Worm (Caenorhabditis elegans): ENCODE results near the gene nhr-107.

DNA sequence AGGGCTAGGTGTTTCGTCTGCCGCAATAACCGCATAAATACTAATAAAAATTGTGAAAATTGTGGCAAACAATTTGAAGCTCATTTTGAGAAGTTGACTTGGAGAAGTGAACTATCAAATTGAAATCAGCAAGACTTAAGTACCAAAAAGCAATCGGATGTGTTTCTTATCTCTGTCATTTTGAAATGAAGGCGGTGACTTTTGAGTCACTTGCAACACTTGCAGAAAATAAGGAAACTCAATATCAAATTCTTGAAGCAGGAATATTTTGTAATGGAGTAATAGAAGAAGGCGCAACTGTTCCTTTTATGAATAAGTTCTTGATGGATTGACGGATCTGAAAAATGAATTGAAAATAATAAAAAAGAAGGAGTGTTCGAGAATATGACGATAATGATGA, 45.6 kb downstream of the nhr-107 start, which contains the start of gene T07H8.11:
- TF ChIP-seq flt-1 (GFP tag; IDR thresholded peaks at IDR 0.05), result no peak
- TF ChIP-seq ztf-29 (GFP tag; IDR thresholded peaks at IDR 0.05), result no peak
- no peak for TF ChIP-seq T22C8.4 (GFP tag; IDR thresholded peaks at IDR 0.05)
- TF ChIP-seq tab-1 (GFP tag; IDR thresholded peaks at IDR 0.05), result no peak
- TF ChIP-seq klf-2 (GFP tag; conservative IDR thresholded peaks at IDR 0.05), result no peak
- no peak for TF ChIP-seq med-1 (GFP tag; optimal IDR thresholded peaks at IDR 0.05; ENCODE audit: insufficient read depth)
- no peak for TF ChIP-seq ref-1 (GFP tag; conservative IDR thresholded peaks at IDR 0.05)
- no peak for TF ChIP-seq cog-1 (tag; optimal IDR thresholded peaks at IDR 0.05)
